Fruit fly (Drosophila melanogaster): ENCODE results near the gene Lcp65Af.

Gene Lcp65Af

DNA sequence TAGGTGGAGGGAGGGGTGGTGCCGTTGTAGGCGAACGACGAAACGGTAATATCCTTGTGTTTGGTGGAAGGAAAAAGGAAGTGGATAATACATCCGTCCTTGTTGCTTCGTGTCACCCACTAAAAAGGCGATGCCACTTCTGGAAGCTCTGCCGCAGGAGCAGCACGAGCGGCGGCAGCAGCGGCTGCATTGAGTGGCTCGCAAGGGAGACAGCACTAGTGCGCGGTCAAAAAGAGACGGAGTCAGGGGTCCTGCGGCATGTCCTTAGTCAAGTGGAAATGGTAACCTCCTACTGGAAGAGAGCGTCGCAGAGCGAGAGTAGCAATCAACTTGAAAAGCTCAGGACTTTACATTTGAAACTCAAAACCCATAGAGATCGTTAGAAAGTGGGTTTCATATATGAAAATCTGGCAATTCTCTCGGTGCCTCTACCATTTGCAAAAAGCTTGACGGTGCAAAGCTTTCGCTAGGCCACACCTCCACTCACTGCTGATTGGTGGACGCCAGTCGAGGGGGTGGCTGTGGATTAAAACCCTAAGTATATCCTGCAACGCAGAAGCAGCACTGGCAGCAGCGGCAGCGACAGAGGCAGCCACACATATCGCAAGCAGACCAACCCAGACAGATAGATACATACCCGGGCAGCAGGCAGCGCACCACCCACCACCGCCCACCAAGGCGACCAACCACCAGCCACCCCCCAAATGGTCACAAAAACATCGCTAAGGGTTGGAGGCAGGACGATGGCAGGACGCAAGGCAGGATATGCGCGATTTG lies 25.7 kb downstream of the Lcp65Af start (continued):
- TF ChIP-seq E2f1 (GFP tag; IDR thresholded peaks at IDR 0.05) = no peak
- TF ChIP-seq CG31441 (GFP tag; IDR thresholded peaks at IDR 0.05) = no peak
- peak; percentile 87 for TF ChIP-seq Ets65A (GFP tag)
- TF ChIP-seq CG2678 (tag; optimal IDR thresholded peaks at IDR 0.05) = no peak
- TF ChIP-seq CG7839 (tag; optimal IDR thresholded peaks at IDR 0.05) = no peak
- TF ChIP-seq row (GFP tag; IDR thresholded peaks at IDR 0.05) = no peak
- TF ChIP-seq eyg (GFP tag; optimal IDR thresholded peaks at IDR 0.05) = no peak
- no peak for TF ChIP-seq CG14667 (GFP tag; IDR thresholded peaks at IDR 0.05)
- no peak for TF ChIP-seq otp (GFP tag; IDR thresholded peaks at IDR 0.05)
- TF ChIP-seq Awh (GFP tag; IDR thresholded peaks at IDR 0.05) = no peak
- TF ChIP-seq Antp (GFP tag; optimal IDR thresholded peaks at IDR 0.05) = no peak
- TF ChIP-seq unpg (GFP tag; optimal IDR thresholded peaks at IDR 0.05) = no peak
- no peak for TF ChIP-seq emc (GFP tag; optimal IDR thresholded peaks at IDR 0.05)
- TF ChIP-seq Nf-YC (tag; optimal IDR thresholded peaks at IDR 0.05) = peak; percentile 96
- no peak for TF ChIP-seq Vsx1 (GFP tag; optimal IDR thresholded peaks at IDR 0.05)
- no peak for TF ChIP-seq CG2875 (GFP tag; optimal IDR thresholded peaks at IDR 0.05)
- no peak for TF ChIP-seq eve (GFP tag; optimal IDR thresholded peaks at IDR 0.05)
- TF ChIP-seq klu (GFP tag; IDR thresholded peaks at IDR 0.05) = no peak
- TF ChIP-seq CG18262 (tag; optimal IDR thresholded peaks at IDR 0.05) = no peak
- no peak for TF ChIP-seq CG3163 (GFP tag; optimal IDR thresholded peaks at IDR 0.05)
- TF ChIP-seq mld (GFP tag; IDR thresholded peaks at IDR 0.05; ENCODE audit: partially characterized antibody) = no peak
- TF ChIP-seq z (GFP tag; IDR thresholded peaks at IDR 0.05) = no peak
- TF ChIP-seq Deaf1 (tag; optimal IDR thresholded peaks at IDR 0.05) = no peak
- TF ChIP-seq sisA (GFP tag; IDR thresholded peaks at IDR 0.05) = no peak
- TF ChIP-seq HLHmδ (GFP tag; optimal IDR thresholded peaks at IDR 0.05) = no peak
- TF ChIP-seq Lpt (GFP tag; optimal IDR thresholded peaks at IDR 0.05) = no peak
- TF ChIP-seq CG1832 (GFP tag; optimal IDR thresholded peaks at IDR 0.05) = peak; percentile 49
- TF ChIP-seq Mad (GFP tag; optimal IDR thresholded peaks at IDR 0.05) = no peak
- TF ChIP-seq CoRest (tag; optimal IDR thresholded peaks at IDR 0.05) = no peak
- TF ChIP-seq CG34376 (GFP tag; optimal IDR thresholded peaks at IDR 0.05) = no peak
- TF ChIP-seq CG8924 (tag; optimal IDR thresholded peaks at IDR 0.05) = no peak
- TF ChIP-seq CG7786 (GFP tag; optimal IDR thresholded peaks at IDR 0.05) = no peak

DNA sequence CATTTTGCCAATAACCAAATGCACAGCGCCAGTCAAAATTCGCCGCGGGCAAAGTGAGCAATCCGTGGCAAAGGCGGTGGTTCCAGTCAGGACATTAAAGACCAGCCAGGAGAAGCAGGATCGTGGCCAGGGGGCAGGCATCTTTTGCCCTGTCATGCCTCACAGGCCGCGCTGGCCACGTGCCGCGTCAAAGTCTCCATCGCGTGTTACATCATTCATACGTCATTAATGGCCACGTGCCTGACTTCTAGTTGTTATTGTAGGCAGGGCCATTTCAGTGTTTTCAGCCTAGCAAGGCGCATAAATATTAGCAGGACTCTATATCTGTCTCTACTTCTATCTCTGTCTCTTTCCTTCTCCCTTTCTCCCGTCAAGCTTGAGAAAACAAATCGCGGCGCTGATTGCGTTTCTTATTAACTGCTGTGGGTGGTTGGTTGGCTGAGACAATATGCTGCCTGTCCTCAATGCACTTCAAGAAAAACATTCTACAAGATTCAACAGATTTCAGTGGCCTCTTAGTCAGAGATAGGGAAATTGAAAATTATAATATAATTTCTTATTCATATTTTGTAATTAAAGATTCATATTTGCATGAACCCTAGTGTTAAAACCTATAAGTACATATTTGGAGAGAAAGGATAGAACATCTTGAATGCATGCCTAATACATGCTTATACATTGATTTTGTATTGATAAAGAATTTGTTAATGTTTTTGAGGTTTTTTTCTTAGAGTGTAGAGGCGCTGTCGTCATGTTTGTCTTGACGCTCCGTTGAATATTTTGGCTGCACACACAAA lies 28.1 kb downstream of the Lcp65Af start:
- no peak for TF ChIP-seq E2f2 (GFP tag; IDR thresholded peaks at IDR 0.05)
- no peak for TF ChIP-seq peb (GFP tag; IDR thresholded peaks at IDR 0.05)
- no peak for TF ChIP-seq ssp (GFP tag; IDR thresholded peaks at IDR 0.05)
- no peak for TF ChIP-seq mam (GFP tag; optimal IDR thresholded peaks at IDR 0.05)
- no peak for TF ChIP-seq H2.0 (GFP tag; IDR thresholded peaks at IDR 0.05)
- no peak for TF ChIP-seq zf30C (GFP tag; optimal IDR thresholded peaks at IDR 0.05)
- TF ChIP-seq CG7839 (tag; optimal IDR thresholded peaks at IDR 0.05) = peak; percentile 19
- no peak for TF ChIP-seq Bdp1 (GFP tag; optimal IDR thresholded peaks at IDR 0.05)
- TF ChIP-seq CG2202 (tag; optimal IDR thresholded peaks at IDR 0.05) = no peak
- no peak for TF ChIP-seq CG13775 (GFP tag; optimal IDR thresholded peaks at IDR 0.05)
- peak; percentile 19 for TF ChIP-seq fd96Cb (tag; optimal IDR thresholded peaks at IDR 0.05)
- TF ChIP-seq Nf-YC (tag; optimal IDR thresholded peaks at IDR 0.05) = peak; percentile 20
- TF ChIP-seq CG11504 (tag; optimal IDR thresholded peaks at IDR 0.05) = no peak
- no peak for TF ChIP-seq ewg (GFP tag; optimal IDR thresholded peaks at IDR 0.05)
- no peak for TF ChIP-seq bbx (GFP tag; IDR thresholded peaks at IDR 0.05; ENCODE audit: partially characterized antibody)
- no peak for TF ChIP-seq ash1 (GFP tag; optimal IDR thresholded peaks at IDR 0.05)
- TF ChIP-seq Eip74EF (GFP tag; optimal IDR thresholded peaks at IDR 0.05) = no peak
- TF ChIP-seq Neu2 (GFP tag; optimal IDR thresholded peaks at IDR 0.05; ENCODE audit: borderline replicate concordance) = no peak
- no peak for TF ChIP-seq D (optimal IDR thresholded peaks at IDR 0.05)
- TF ChIP-seq D (GFP tag; optimal IDR thresholded peaks at IDR 0.05) = peak; percentile 27

Measured in whole organism, embryonic.